ENCODE assay signal across 2 worm cellular contexts in the genomic region with DNA sequence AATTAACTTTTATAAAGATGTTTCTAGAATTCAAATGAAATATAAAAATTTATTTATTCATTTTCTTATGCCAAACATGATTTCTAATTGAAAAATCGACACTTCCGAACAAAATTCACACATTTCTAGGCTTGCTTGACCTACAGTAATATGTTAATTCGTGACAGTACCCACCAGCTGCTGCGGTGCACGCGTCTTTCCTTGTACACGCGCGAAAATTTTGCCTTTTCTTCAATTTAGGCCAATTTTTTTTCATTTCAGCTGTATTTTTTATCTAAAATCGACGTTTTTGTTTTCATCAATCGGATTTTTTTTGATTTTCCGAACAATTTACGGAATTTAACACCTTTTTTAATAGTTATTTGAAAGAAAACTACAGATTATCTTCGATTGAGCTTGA.
TF ChIP-seq lines count a peak whose summit lies in the region.

No protein-coding gene starts in this region.

TF ChIP-seq in whole organism, L4 larva, 104 proteins besides CTCF, POLR2A, EP300 and RAD21:
- TF ChIP-seq unc-130 (GFP tag; optimal IDR thresholded peaks at IDR 0.05; lab: Kevin White, UChicago) (peak; percentile 73), Y48G9A.11 (GFP tag; IDR thresholded peaks at IDR 0.05; lab: Robert Waterston, UW) (peak; percentile 70), F49E8.2 (tag; optimal IDR thresholded peaks at IDR 0.05; lab: Kevin White, UChicago; ENCODE audit: borderline replicate concordance) (peak; percentile 38), cey-2 (tag; optimal IDR thresholded peaks at IDR 0.05; lab: Kevin White, UChicago; ENCODE audit: borderline replicate concordance, insufficient read depth) (no peak)

TF ChIP-seq in whole organism, young adult, 124 proteins besides CTCF, POLR2A, EP300 and RAD21:
- TF ChIP-seq hrde-1 (tag; optimal IDR thresholded peaks at IDR 0.05; lab: Kevin White, UChicago; ENCODE audit: borderline replicate concordance), result no peak
- TF ChIP-seq dpl-1 (GFP tag; optimal IDR thresholded peaks at IDR 0.05; lab: Kevin White, UChicago), result peak; percentile 91
- TF ChIP-seq F55B11.4 (tag; optimal IDR thresholded peaks at IDR 0.05; lab: Kevin White, UChicago; ENCODE audit: borderline replicate concordance, insufficient read depth), result no peak
- TF ChIP-seq hmg-1.2 (GFP tag; IDR thresholded peaks at IDR 0.05; lab: Robert Waterston, UW), result peak; percentile 29; the same call in 1 of the 2 replicates
- peak; percentile 83 for TF ChIP-seq snpc-3.4 (tag; optimal IDR thresholded peaks at IDR 0.05; lab: Kevin White, UChicago)
- TF ChIP-seq D2030.7 (GFP tag; IDR thresholded peaks at IDR 0.05; lab: Robert Waterston, UW), result peak; percentile 92
- no peak for TF ChIP-seq B0035.1 (tag; optimal IDR thresholded peaks at IDR 0.05; lab: Kevin White, UChicago)
- 0 out of 2 replicates have a peak, but pooled peaks have one; percentile 52 for TF ChIP-seq Y95B8A.8 (GFP tag; IDR thresholded peaks at IDR 0.05; lab: Robert Waterston, UW)
- TF ChIP-seq unc-62 (GFP tag; optimal IDR thresholded peaks at IDR 0.05; lab: Kevin White, UChicago), result no peak
- peak; percentile 66 for TF ChIP-seq B0019.2 (GFP tag; conservative IDR thresholded peaks at IDR 0.05; lab: Robert Waterston, UW)
- no peak for TF ChIP-seq nhr-27 (tag; optimal IDR thresholded peaks at IDR 0.05; lab: Kevin White, UChicago)
- peak; percentile 34; the same call in 1 of the 2 replicates for TF ChIP-seq attf-3 (GFP tag; conservative IDR thresholded peaks at IDR 0.05; lab: Robert Waterston, UW)
- peak; percentile 63 for TF ChIP-seq him-1 (tag; optimal IDR thresholded peaks at IDR 0.05; lab: Kevin White, UChicago)
- peak; percentile 12 for TF ChIP-seq unc-130 (GFP tag; optimal IDR thresholded peaks at IDR 0.05; lab: Kevin White, UChicago)
- TF ChIP-seq F52B5.7 (tag; optimal IDR thresholded peaks at IDR 0.05; lab: Kevin White, UChicago), result no peak
- peak; percentile 92 for TF ChIP-seq F33H1.4 (GFP tag; IDR thresholded peaks at IDR 0.05; lab: Robert Waterston, UW)
- TF ChIP-seq xnd-1 (tag; optimal IDR thresholded peaks at IDR 0.05; lab: Kevin White, UChicago), result peak; percentile 92
- no peak for TF ChIP-seq akir-1 (GFP tag; optimal IDR thresholded peaks at IDR 0.05; lab: Kevin White, UChicago)
- TF ChIP-seq sea-2 (GFP tag; IDR thresholded peaks at IDR 0.05; lab: Robert Waterston, UW), result no peak
- peak; percentile 37 for TF ChIP-seq snpc-1.1 (tag; optimal IDR thresholded peaks at IDR 0.05; lab: Kevin White, UChicago; ENCODE audit: insufficient read depth)
- TF ChIP-seq F49E8.2 (tag; optimal IDR thresholded peaks at IDR 0.05; lab: Kevin White, UChicago; ENCODE audit: insufficient read depth), result peak; percentile 87
- peak; percentile 65 for TF ChIP-seq snpc-1.3 (tag; optimal IDR thresholded peaks at IDR 0.05; lab: Kevin White, UChicago; ENCODE audit: insufficient read depth)
- no peak for TF ChIP-seq lin-54 (GFP tag; optimal IDR thresholded peaks at IDR 0.05; lab: Kevin White, UChicago)
- peak; percentile 97 for TF ChIP-seq madf-6 (GFP tag; IDR thresholded peaks at IDR 0.05; lab: Robert Waterston, UW)
- TF ChIP-seq lin-40 (tag; optimal IDR thresholded peaks at IDR 0.05; lab: Kevin White, UChicago), result no peak
- peak; percentile 95 for TF ChIP-seq madf-8 (GFP tag; conservative IDR thresholded peaks at IDR 0.05; lab: Robert Waterston, UW)
- peak; percentile 12 for TF ChIP-seq tlf-1 (GFP tag; optimal IDR thresholded peaks at IDR 0.05; lab: Kevin White, UChicago)
- TF ChIP-seq rcor-1 (GFP tag; IDR thresholded peaks at IDR 0.05; lab: Robert Waterston, UW), result peak; percentile 54; the same call in 1 of the 2 replicates
- TF ChIP-seq lsl-1 (GFP tag; optimal IDR thresholded peaks at IDR 0.05; lab: Kevin White, UChicago), result peak; percentile 99
- TF ChIP-seq rpc-1 (optimal IDR thresholded peaks at IDR 0.05; lab: Kevin White, UChicago), result no peak
- TF ChIP-seq rpc-1 (tag; optimal IDR thresholded peaks at IDR 0.05; lab: Kevin White, UChicago), result peak; percentile 4
- TF ChIP-seq pbrm-1 (GFP tag; IDR thresholded peaks at IDR 0.05; lab: Robert Waterston, UW), result peak; percentile 35; the same call in 1 of the 2 replicates
- TF ChIP-seq repo-1 (tag; optimal IDR thresholded peaks at IDR 0.05; lab: Kevin White, UChicago), result no peak
- no peak for TF ChIP-seq ztf-28 (GFP tag; IDR thresholded peaks at IDR 0.05; lab: Robert Waterston, UW)
- no peak for TF ChIP-seq F39B2.1 (GFP tag; IDR thresholded peaks at IDR 0.05; lab: Robert Waterston, UW)
- peak; percentile 86 for TF ChIP-seq ceh-91 (GFP tag; IDR thresholded peaks at IDR 0.05; lab: Robert Waterston, UW)
- no peak for TF ChIP-seq snpc-4 (GFP tag; optimal IDR thresholded peaks at IDR 0.05; lab: Kevin White, UChicago)
- peak in 1 of 4 experiments; percentile 55 for TF ChIP-seq snpc-4 (tag; optimal IDR thresholded peaks at IDR 0.05; lab: Kevin White, UChicago)
- TF ChIP-seq ceh-58 (GFP tag; IDR thresholded peaks at IDR 0.05; lab: Robert Waterston, UW), result no peak
- peak; percentile 95 for TF ChIP-seq efl-1 (GFP tag; optimal IDR thresholded peaks at IDR 0.05; lab: Kevin White, UChicago)
TF ChIP-seq in whole organism, young adult: peak in this region for 24.
